Fruit fly (Drosophila melanogaster): Measurements from ENCODE around the gene CG6136.

dm6 chr3R:15409772-15410688, 38.0 kb upstream of the CG6136 start:
- TF ChIP-seq Sp1 (GFP tag; optimal IDR thresholded peaks at IDR 0.05), result no peak
- no peak for TF ChIP-seq Dfd (GFP tag; optimal IDR thresholded peaks at IDR 0.05)
- TF ChIP-seq Rel (GFP tag; optimal IDR thresholded peaks at IDR 0.05), result no peak
- TF ChIP-seq Rel (tag; optimal IDR thresholded peaks at IDR 0.05), result no peak
- no peak for TF ChIP-seq Hr83 (GFP tag; optimal IDR thresholded peaks at IDR 0.05; ENCODE audit: poor library complexity, severe bottlenecking)
- no peak for TF ChIP-seq usp (GFP tag; optimal IDR thresholded peaks at IDR 0.05)
- TF ChIP-seq woc (GFP tag; optimal IDR thresholded peaks at IDR 0.05), result no peak
- TF ChIP-seq h (GFP tag; optimal IDR thresholded peaks at IDR 0.05), result no peak
- TF ChIP-seq Hr78 (GFP tag; optimal IDR thresholded peaks at IDR 0.05), result no peak
- TF ChIP-seq br (GFP tag; optimal IDR thresholded peaks at IDR 0.05), result no peak
- no peak for TF ChIP-seq sage (GFP tag; optimal IDR thresholded peaks at IDR 0.05)
- peak; percentile 31 for TF ChIP-seq HLH106 (tag; optimal IDR thresholded peaks at IDR 0.05)
- TF ChIP-seq Abd-B (GFP tag; optimal IDR thresholded peaks at IDR 0.05), result no peak
